Worm (Caenorhabditis elegans) whole organism, late embryonic: Measurements from ENCODE around the gene F38A5.8.

ENCODE experiments used
- ama-1 ChIP-seq: fragments of 150-350 bp; optimal IDR thresholded peaks from 2 replicates; lab custom pipeline; 2014
- ceh-24 ChIP-seq: sonication (generic microtip); optimal IDR thresholded peaks from 2 replicates; lab custom pipeline; 2016; ENCODE audit warnings: mild to moderate bottlenecking, missing genetic modification characterization, missing compliant biosample characterization
- ets-4 ChIP-seq: sonication (generic microtip); optimal IDR thresholded peaks from 2 replicates; lab custom pipeline; 2016; ENCODE audit warnings: missing genetic modification characterization, missing compliant biosample characterization
- hlh-30 ChIP-seq: sonication (generic microtip); optimal IDR thresholded peaks from 2 replicates; lab custom pipeline; 2017; ENCODE audit warnings: antibody characterized with exemption, missing genetic modification characterization, missing compliant biosample characterization; ENCODE audit not compliant: insufficient read depth
- nfya-1 ChIP-seq: sonication (generic microtip); optimal IDR thresholded peaks from 2 replicates; lab custom pipeline; 2017; ENCODE audit warnings: missing genetic modification characterization, mild to moderate bottlenecking, missing compliant biosample characterization, antibody characterized with exemption, moderate library complexity
- pha-4 ChIP-seq: fragments of 150-350 bp; optimal IDR thresholded peaks from 2 replicates; lab custom pipeline; 2018; ENCODE audit warnings: missing biosample characterization, missing genetic modification reagents, missing genetic modification characterization
- tbx-2 ChIP-seq: sonication (generic microtip); optimal IDR thresholded peaks from 2 replicates; lab custom pipeline; 2016; ENCODE audit warnings: missing genetic modification characterization, missing compliant biosample characterization

- TF ChIP-seq ama-1 (no peak), ceh-24 (tag; lab: Kevin White, UChicago) (no peak), nfya-1 (no peak), hlh-30 (tag; lab: Kevin White, UChicago) (no peak), tbx-2 (tag; lab: Kevin White, UChicago) (no peak), ets-4 (tag; lab: Kevin White, UChicago) (no peak), pha-4 (tag; lab: Kevin White, UChicago) (no peak)
Observed at ce11 chrIV:6562039-6562438, 37.5 kb upstream of the F38A5.8 start.
